Worm (Caenorhabditis elegans): ENCODE measurements around the gene Y38F1A.7.

Gene Y38F1A.7

DNA sequence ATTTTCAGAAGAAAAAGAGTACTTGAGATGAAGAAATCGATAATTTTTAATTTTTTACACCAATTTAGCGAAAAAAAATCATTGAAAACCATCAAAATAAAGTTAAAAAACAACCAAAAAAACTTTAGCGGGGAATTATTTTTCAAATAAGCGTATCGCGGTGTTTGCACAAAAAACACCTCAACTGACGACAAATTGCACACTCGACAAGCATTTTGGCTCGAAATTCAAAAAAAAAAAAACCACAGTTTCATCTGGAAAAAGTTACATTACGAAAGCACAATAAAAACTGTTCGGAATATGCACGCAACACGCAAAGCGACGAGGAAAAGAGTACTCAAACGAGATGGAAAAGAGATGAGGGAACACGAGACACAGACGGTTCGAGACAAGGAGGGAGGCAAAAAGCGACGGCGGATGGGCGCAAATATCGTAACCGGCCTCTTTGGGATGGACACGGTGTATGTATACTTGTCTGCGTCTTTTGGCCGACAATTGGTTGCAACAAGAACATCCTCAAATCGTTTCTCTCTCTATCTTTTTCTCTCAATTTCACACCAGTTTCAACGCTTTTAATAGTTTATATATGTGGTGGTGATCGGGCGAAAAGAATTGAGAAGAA lies 33.1 kb upstream of the Y38F1A.7 start (continued):
- peak; percentile 40 for TF ChIP-seq dpl-1 (GFP tag; optimal IDR thresholded peaks at IDR 0.05)
- TF ChIP-seq daf-16 (GFP tag; optimal IDR thresholded peaks at IDR 0.05): no peak
- TF ChIP-seq daf-16 (tag; optimal IDR thresholded peaks at IDR 0.05): peak; percentile 3
- TF ChIP-seq aha-1 (tag): peak; percentile 16
- TF ChIP-seq ztf-7 (tag; optimal IDR thresholded peaks at IDR 0.05): no peak
- TF ChIP-seq vab-7 (GFP tag; IDR thresholded peaks at IDR 0.05): no peak
- peak; percentile 57 for TF ChIP-seq hlh-30 (tag; optimal IDR thresholded peaks at IDR 0.05; ENCODE audit: insufficient read depth)
- peak; percentile 39 to 64 for TF ChIP-seq mdl-1 (tag; optimal IDR thresholded peaks at IDR 0.05)
- peak; percentile 83 for TF ChIP-seq mxl-3 (GFP tag; optimal IDR thresholded peaks at IDR 0.05)
- peak; percentile 57 for TF ChIP-seq nhr-77 (tag; optimal IDR thresholded peaks at IDR 0.05)
- peak; percentile 82 for TF ChIP-seq nhr-25 (tag; optimal IDR thresholded peaks at IDR 0.05; ENCODE audit: borderline replicate concordance, insufficient read depth)
- peak; percentile 21 for TF ChIP-seq nhr-11 (tag; optimal IDR thresholded peaks at IDR 0.05)
- peak; percentile 67 for TF ChIP-seq dve-1 (tag; optimal IDR thresholded peaks at IDR 0.05; ENCODE audit: insufficient read depth)
- peak in 1 of 2 experiments; percentile 49 for TF ChIP-seq hif-1 (tag; optimal IDR thresholded peaks at IDR 0.05)
- TF ChIP-seq lsy-2 (tag; optimal IDR thresholded peaks at IDR 0.05): peak in 1 of 2 experiments; percentile 61
- TF ChIP-seq mep-1 (tag; optimal IDR thresholded peaks at IDR 0.05): peak; percentile 75
- no peak for TF ChIP-seq nhr-76 (tag; optimal IDR thresholded peaks at IDR 0.05)
- TF ChIP-seq ama-1 (optimal IDR thresholded peaks at IDR 0.05): no peak
- no peak for TF ChIP-seq lin-13 (GFP tag; optimal IDR thresholded peaks at IDR 0.05)
- TF ChIP-seq zfp-2 (tag; optimal IDR thresholded peaks at IDR 0.05): no peak
- peak; percentile 29 for TF ChIP-seq mes-2 (tag; optimal IDR thresholded peaks at IDR 0.05; ENCODE audit: poor library complexity, severe bottlenecking)
- no peak for TF ChIP-seq D1046.2 (GFP tag; IDR thresholded peaks at IDR 0.05)
- TF ChIP-seq hlh-11 (tag; optimal IDR thresholded peaks at IDR 0.05): peak; percentile 75
- TF ChIP-seq nhr-41 (GFP tag; IDR thresholded peaks at IDR 0.05): no peak

- TF ChIP-seq set-16 (GFP tag; IDR thresholded peaks at IDR 0.05) (peak; percentile 30; the same call in 1 of the 2 replicates), ZK337.2 (GFP tag; IDR thresholded peaks at IDR 0.05) (no peak), egl-43 (GFP tag; IDR thresholded peaks at IDR 0.05) (0 out of 2 replicates have a peak, but pooled peaks have one; percentile 20), zag-1 (tag; optimal IDR thresholded peaks at IDR 0.05) (no peak), mes-2 (tag; optimal IDR thresholded peaks at IDR 0.05; ENCODE audit: poor library complexity, severe bottlenecking) (peak; percentile 5), Y48G9A.11 (GFP tag; IDR thresholded peaks at IDR 0.05) (no peak)
Measured at ce11 chrII:13030051-13030437, 32.4 kb upstream of the Y38F1A.7 start.

DNA sequence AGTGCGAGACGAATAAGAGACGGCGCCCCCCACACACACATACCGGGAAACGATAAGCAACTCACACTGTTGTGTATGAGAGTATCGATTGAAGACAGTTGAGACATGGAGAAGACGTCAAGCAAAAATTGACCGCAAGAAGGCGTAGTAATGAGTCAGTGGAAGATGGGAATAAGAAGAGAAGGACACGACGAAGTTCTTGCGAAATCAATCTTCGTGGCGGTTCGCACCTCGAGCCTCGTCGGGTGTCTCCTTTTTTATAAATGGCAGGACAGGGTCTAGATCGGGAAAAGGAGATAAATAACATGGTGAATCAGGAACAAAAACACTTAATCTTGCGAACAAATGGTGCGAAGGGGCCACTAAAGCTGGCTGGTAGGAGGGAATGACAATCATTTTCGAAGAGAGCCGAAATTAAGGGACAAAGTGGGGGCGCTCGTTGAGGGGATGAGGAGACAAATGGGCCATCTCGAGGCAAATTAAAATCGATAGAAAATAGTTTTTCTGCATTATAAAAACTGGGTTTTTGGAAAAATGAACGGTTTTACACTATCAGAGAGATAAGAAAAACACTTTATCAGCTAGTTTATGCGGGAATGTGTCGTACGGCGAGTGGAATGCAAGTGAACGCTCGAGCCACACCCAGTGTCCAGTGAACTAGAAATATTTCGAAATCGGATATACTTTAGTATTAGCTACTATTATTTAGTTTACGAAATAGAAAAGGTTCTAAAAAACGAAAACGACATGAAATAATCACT lies 31.9 kb upstream of the Y38F1A.7 start:
- TF ChIP-seq nhr-102 (tag; optimal IDR thresholded peaks at IDR 0.05) (no peak), egl-43 (GFP tag; IDR thresholded peaks at IDR 0.05) (peak; percentile 19; the same call in 1 of the 2 replicates), nhr-28 (tag; optimal IDR thresholded peaks at IDR 0.05) (peak; percentile 33), ceh-44 (GFP tag; IDR thresholded peaks at IDR 0.05) (no peak), zip-2 (tag; optimal IDR thresholded peaks at IDR 0.05) (no peak), hlh-11 (tag; optimal IDR thresholded peaks at IDR 0.05) (peak; percentile 6), lin-1 (GFP tag; IDR thresholded peaks at IDR 0.05) (no peak), unc-62 (GFP tag; optimal IDR thresholded peaks at IDR 0.05 in 1 of 2) (peak in 1 of 2 experiments; percentile 30), unc-62 (tag; optimal IDR thresholded peaks at IDR 0.05) (no peak), pqm-1 (tag; optimal IDR thresholded peaks at IDR 0.05) (peak; percentile 52), dmd-8 (GFP tag; IDR thresholded peaks at IDR 0.05) (no peak), ceh-28 (tag; optimal IDR thresholded peaks at IDR 0.05) (peak; percentile 4), daf-16 (GFP tag; optimal IDR thresholded peaks at IDR 0.05) (no peak), daf-16 (tag; optimal IDR thresholded peaks at IDR 0.05) (peak; percentile 33), nhr-11 (tag; optimal IDR thresholded peaks at IDR 0.05) (no peak), aha-1 (tag) (peak; percentile 94), mes-2 (tag; optimal IDR thresholded peaks at IDR 0.05; ENCODE audit: poor library complexity, severe bottlenecking) (no peak)

Data from whole organism, L4 larva.